Fruit fly (Drosophila melanogaster): Measurements from ENCODE around the gene CG11085.
A peak's percentile ranks its signal among the peaks of the same experiment; 100 is the strongest.

The CG11085 gene

dm6 chrX:12575292-12575826 lies 40.8 kb upstream of the CG11085 start:
- TF ChIP-seq br (GFP tag; optimal IDR thresholded peaks at IDR 0.05) (no peak), psq (GFP tag; optimal IDR thresholded peaks at IDR 0.05) (peak; percentile 69), HLH106 (tag; optimal IDR thresholded peaks at IDR 0.05) (peak; percentile 3)

dm6 chrX:12575827-12576408 lies 40.2 kb upstream of the CG11085 start:
- TF ChIP-seq dl (GFP tag; optimal IDR thresholded peaks at IDR 0.05; ENCODE audit: insufficient read depth in 1 of 2, partially characterized antibody in 2 of 2) (no peak), woc (GFP tag; optimal IDR thresholded peaks at IDR 0.05) (peak; percentile 70), dmrt93B (GFP tag; optimal IDR thresholded peaks at IDR 0.05) (peak; percentile 35), Dif (GFP tag; optimal IDR thresholded peaks at IDR 0.05; ENCODE audit: partially characterized antibody) (no peak), pan (optimal IDR thresholded peaks at IDR 0.05) (no peak), tai (GFP tag; optimal IDR thresholded peaks at IDR 0.05) (no peak), OdsH (GFP tag; optimal IDR thresholded peaks at IDR 0.05) (peak; percentile 65), Myc (optimal IDR thresholded peaks at IDR 0.05) (no peak), GATAd (GFP tag; optimal IDR thresholded peaks at IDR 0.05) (no peak), rgr (GFP tag; optimal IDR thresholded peaks at IDR 0.05) (peak; percentile 72), br (GFP tag; optimal IDR thresholded peaks at IDR 0.05) (peak; percentile 43), Dfd (GFP tag; optimal IDR thresholded peaks at IDR 0.05) (no peak), foxo (GFP tag; optimal IDR thresholded peaks at IDR 0.05) (peak in 1 of 2 experiments; percentile 73), Hr83 (GFP tag; optimal IDR thresholded peaks at IDR 0.05; ENCODE audit: poor library complexity, severe bottlenecking) (no peak), Sp1 (GFP tag; optimal IDR thresholded peaks at IDR 0.05) (peak; percentile 67), CG32264 (GFP tag; optimal IDR thresholded peaks at IDR 0.05) (no peak), N (GFP tag; optimal IDR thresholded peaks at IDR 0.05) (no peak), fru (GFP tag; optimal IDR thresholded peaks at IDR 0.05) (peak; percentile 71), jim (GFP tag; optimal IDR thresholded peaks at IDR 0.05) (no peak), brk (GFP tag; optimal IDR thresholded peaks at IDR 0.05) (no peak), Vsx2 (GFP tag; optimal IDR thresholded peaks at IDR 0.05; ENCODE audit: partially characterized antibody) (no peak), CG9705 (GFP tag; optimal IDR thresholded peaks at IDR 0.05) (no peak), Hnf4 (GFP tag; optimal IDR thresholded peaks at IDR 0.05) (peak; percentile 54), Mio (GFP tag; optimal IDR thresholded peaks at IDR 0.05) (no peak), sage (GFP tag; optimal IDR thresholded peaks at IDR 0.05) (peak; percentile 50), sv (GFP tag; optimal IDR thresholded peaks at IDR 0.05) (peak; percentile 37), ey (GFP tag; optimal IDR thresholded peaks at IDR 0.05) (peak; percentile 57), HLH106 (tag; optimal IDR thresholded peaks at IDR 0.05) (peak; percentile 61), Jra (GFP tag; optimal IDR thresholded peaks at IDR 0.05) (no peak), h (GFP tag; optimal IDR thresholded peaks at IDR 0.05) (peak; percentile 70), Hr78 (GFP tag; optimal IDR thresholded peaks at IDR 0.05) (no peak), usp (GFP tag; optimal IDR thresholded peaks at IDR 0.05) (no peak), dsf (GFP tag; optimal IDR thresholded peaks at IDR 0.05; ENCODE audit: borderline replicate concordance) (no peak), CrebA (GFP tag; optimal IDR thresholded peaks at IDR 0.05; ENCODE audit: borderline replicate concordance) (no peak), Rel (GFP tag; optimal IDR thresholded peaks at IDR 0.05) (no peak), Rel (tag; optimal IDR thresholded peaks at IDR 0.05) (no peak), lola (GFP tag; optimal IDR thresholded peaks at IDR 0.05) (no peak), Abd-B (GFP tag; optimal IDR thresholded peaks at IDR 0.05) (no peak), psq (GFP tag; optimal IDR thresholded peaks at IDR 0.05) (peak; percentile 36)

dm6 chrX:12577722-12578121 lies 38.4 kb upstream of the CG11085 start:
- TF ChIP-seq Hr83 (GFP tag; optimal IDR thresholded peaks at IDR 0.05; ENCODE audit: poor library complexity, severe bottlenecking) = peak; percentile 16
- TF ChIP-seq OdsH (GFP tag; optimal IDR thresholded peaks at IDR 0.05) = peak; percentile 22
- no peak for TF ChIP-seq GATAd (GFP tag; optimal IDR thresholded peaks at IDR 0.05)
- TF ChIP-seq Hnf4 (GFP tag; optimal IDR thresholded peaks at IDR 0.05) = peak; percentile 14
- TF ChIP-seq h (GFP tag; optimal IDR thresholded peaks at IDR 0.05) = peak; percentile 54
- no peak for TF ChIP-seq Myc (optimal IDR thresholded peaks at IDR 0.05)
- peak in 1 of 2 experiments; percentile 21 for TF ChIP-seq foxo (GFP tag; optimal IDR thresholded peaks at IDR 0.05)
